Worm (Caenorhabditis elegans): ENCODE results near the gene C28C12.1.
A peak's percentile ranks its signal among the peaks of the same experiment; 100 is the strongest.

C28C12.1 gene

ce11 chrIV:8501382-8501781 lies at the start of gene C28C12.1:
C28C12.1 (plus strand) TSS chrIV:8501682.
- TF ChIP-seq fos-1 (tag; optimal IDR thresholded peaks at IDR 0.05) (no peak), ces-1 (GFP tag; optimal IDR thresholded peaks at IDR 0.05) (no peak), dpl-1 (GFP tag; optimal IDR thresholded peaks at IDR 0.05) (no peak), efl-3 (GFP tag; optimal IDR thresholded peaks at IDR 0.05) (no peak), ceh-90 (tag; optimal IDR thresholded peaks at IDR 0.05) (no peak), pqm-1 (tag; optimal IDR thresholded peaks at IDR 0.05) (no peak), alr-1 (tag; optimal IDR thresholded peaks at IDR 0.05; ENCODE audit: borderline replicate concordance) (no peak), zip-4 (GFP tag; optimal IDR thresholded peaks at IDR 0.05) (no peak), elt-3 (tag; optimal IDR thresholded peaks at IDR 0.05) (no peak), ceh-82 (tag; optimal IDR thresholded peaks at IDR 0.05) (no peak), lsy-2 (tag; optimal IDR thresholded peaks at IDR 0.05) (no peak), hpl-2 (GFP tag; optimal IDR thresholded peaks at IDR 0.05) (no peak), hlh-17 (GFP tag; optimal IDR thresholded peaks at IDR 0.05; ENCODE audit: borderline replicate concordance) (no peak)

ce11 chrIV:8451709-8452248 lies 49.7 kb upstream of the C28C12.1 start, which contains the start of gene eppl-1:
eppl-1 (minus strand) TSS chrIV:8451759.
- peak; percentile 56 for TF ChIP-seq lin-14 (GFP tag; optimal IDR thresholded peaks at IDR 0.05)
- TF ChIP-seq unc-130 (tag; optimal IDR thresholded peaks at IDR 0.05): no peak
- no peak for TF ChIP-seq nhr-237 (tag; optimal IDR thresholded peaks at IDR 0.05)
- no peak for TF ChIP-seq sox-4 (tag; optimal IDR thresholded peaks at IDR 0.05)
- no peak for TF ChIP-seq nhr-84 (tag; optimal IDR thresholded peaks at IDR 0.05)
- no peak for TF ChIP-seq ztf-11 (tag; optimal IDR thresholded peaks at IDR 0.05)
- no peak for TF ChIP-seq nhr-77 (tag; optimal IDR thresholded peaks at IDR 0.05)
- no peak for TF ChIP-seq egl-27 (tag; optimal IDR thresholded peaks at IDR 0.05)
- no peak for TF ChIP-seq xbp-1 (tag; optimal IDR thresholded peaks at IDR 0.05)
- no peak for TF ChIP-seq dsc-1 (tag; optimal IDR thresholded peaks at IDR 0.05)
- TF ChIP-seq unc-62 (GFP tag; optimal IDR thresholded peaks at IDR 0.05): no peak
- no peak for TF ChIP-seq nhr-11 (tag; optimal IDR thresholded peaks at IDR 0.05)
- TF ChIP-seq elt-2 (tag; optimal IDR thresholded peaks at IDR 0.05): peak; percentile 92
- TF ChIP-seq fkh-8 (tag; optimal IDR thresholded peaks at IDR 0.05): no peak
- peak; percentile 7 for TF ChIP-seq blmp-1 (tag; optimal IDR thresholded peaks at IDR 0.05)
- no peak for TF ChIP-seq ztf-4 (tag; optimal IDR thresholded peaks at IDR 0.05)
- no peak for TF ChIP-seq vab-15 (tag; optimal IDR thresholded peaks at IDR 0.05)
- TF ChIP-seq nhr-90 (tag; optimal IDR thresholded peaks at IDR 0.05; ENCODE audit: poor library complexity): no peak
- TF ChIP-seq pqm-1 (tag; optimal IDR thresholded peaks at IDR 0.05): no peak
- TF ChIP-seq elt-3 (tag; optimal IDR thresholded peaks at IDR 0.05): peak in 2 of 6 experiments; percentile 85
- TF ChIP-seq aha-1 (tag; optimal IDR thresholded peaks at IDR 0.05): no peak
- TF ChIP-seq tbx-2 (tag; optimal IDR thresholded peaks at IDR 0.05): peak; percentile 0
- TF ChIP-seq sptf-1 (tag; optimal IDR thresholded peaks at IDR 0.05): no peak
- no peak for TF ChIP-seq nhr-85 (tag)
- no peak for TF ChIP-seq nhr-28 (tag; optimal IDR thresholded peaks at IDR 0.05)
- no peak for TF ChIP-seq nhr-20 (tag; optimal IDR thresholded peaks at IDR 0.05)
- TF ChIP-seq Y116A8C.19 (tag; optimal IDR thresholded peaks at IDR 0.05; ENCODE audit: borderline replicate concordance): no peak
- no peak for TF ChIP-seq ceh-82 (tag; optimal IDR thresholded peaks at IDR 0.05)
- no peak for TF ChIP-seq snu-23 (GFP tag; optimal IDR thresholded peaks at IDR 0.05)
- peak; percentile 9 for TF ChIP-seq nhr-71 (tag; optimal IDR thresholded peaks at IDR 0.05)
- TF ChIP-seq nhr-12 (tag; optimal IDR thresholded peaks at IDR 0.05): no peak
- TF ChIP-seq hpl-2 (GFP tag; optimal IDR thresholded peaks at IDR 0.05): no peak
- no peak for TF ChIP-seq zip-4 (GFP tag; optimal IDR thresholded peaks at IDR 0.05)
- TF ChIP-seq C34B4.2 (tag; optimal IDR thresholded peaks at IDR 0.05): no peak
- no peak for TF ChIP-seq nhr-47 (tag; optimal IDR thresholded peaks at IDR 0.05)
- TF ChIP-seq egl-13 (tag; optimal IDR thresholded peaks at IDR 0.05): no peak
- TF ChIP-seq efl-1 (optimal IDR thresholded peaks at IDR 0.05): no peak
- peak in 1 of 2 experiments; percentile 13 for TF ChIP-seq efl-1 (GFP tag; optimal IDR thresholded peaks at IDR 0.05 in 1 of 2)
- TF ChIP-seq isw-1 (GFP tag; IDR thresholded peaks at IDR 0.05): no peak
